Worm (Caenorhabditis elegans) whole organism, early embryonic: ENCODE measurements around the gene K02E7.12.
"Not testable (repeated sequence)": the region's sequence is repeated elsewhere in the genome, so short reads cannot be mapped to it uniquely, and the experiment has no call there.

ENCODE experiments used
- B0310.2 ChIP-seq: sonication (generic microtip); optimal IDR thresholded peaks from 2 replicates; lab custom pipeline; 2016; ENCODE audit warnings: mild to moderate bottlenecking, missing genetic modification characterization, missing compliant biosample characterization
- F13C5.2 ChIP-seq: sonication (generic microtip); optimal IDR thresholded peaks from 2 replicates; lab custom pipeline; 2017; ENCODE audit warnings: mild to moderate bottlenecking, missing genetic modification characterization, inconsistent platforms, missing compliant biosample characterization
- aly-1 ChIP-seq: sonication (generic microtip); optimal IDR thresholded peaks from 2 replicates; lab custom pipeline; 2016; ENCODE audit warnings: missing genetic modification characterization, missing compliant biosample characterization
- ama-1 ChIP-seq: fragments of 150-350 bp; optimal IDR thresholded peaks from 2 replicates; lab custom pipeline; 2014
- ceh-13 ChIP-seq: fragments of 200-800 bp; sonication (Bioruptor generic); optimal IDR thresholded peaks from 2 replicates; lab custom pipeline; 2018; ENCODE audit warnings: mild to moderate bottlenecking, missing genetic modification characterization, missing compliant biosample characterization
- ceh-36 ChIP-seq: sonication (generic microtip); optimal IDR thresholded peaks from 2 replicates; lab custom pipeline; 2016; ENCODE audit warnings: missing genetic modification characterization, inconsistent platforms, missing compliant biosample characterization
- ets-7 ChIP-seq: sonication (generic microtip); optimal IDR thresholded peaks from 2 replicates; lab custom pipeline; 2016; ENCODE audit warnings: missing genotype, missing genetic modification characterization, missing compliant biosample characterization
- flt-1 ChIP-seq: fragments of 200-800 bp; sonication (Bioruptor generic); IDR thresholded peaks from 2 replicates; pipeline ENCODE4 v1.3.6; 2022; ENCODE audit warnings: missing genetic modification characterization, missing compliant biosample characterization
- hmbx-1 ChIP-seq: sonication (generic microtip); optimal IDR thresholded peaks from 2 replicates; lab custom pipeline; 2016; ENCODE audit warnings: mild to moderate bottlenecking, missing genetic modification characterization, missing compliant biosample characterization
- hmg-4 ChIP-seq: fragments of 200-800 bp; sonication (Bioruptor generic); optimal IDR thresholded peaks from 2 replicates; lab custom pipeline; 2018; ENCODE audit warnings: mild to moderate bottlenecking, missing genetic modification characterization, missing compliant biosample characterization
- hnd-1 ChIP-seq: sonication (generic microtip); optimal IDR thresholded peaks from 2 replicates; lab custom pipeline; 2016; ENCODE audit warnings: missing genetic modification characterization, missing compliant biosample characterization
- pes-1 ChIP-seq: fragments of 200-800 bp; sonication (Bioruptor generic); IDR thresholded peaks from 2 replicates; pipeline ENCODE4 v1.3.6; 2022; ENCODE audit warnings: missing genetic modification reagents, missing genetic modification characterization, missing compliant biosample characterization
- scrt-1 ChIP-seq: fragments of 200-800 bp; sonication (Bioruptor generic); IDR thresholded peaks from 2 replicates; pipeline ENCODE4 v1.3.6; 2022; ENCODE audit warnings: missing genetic modification characterization, missing compliant biosample characterization
- sea-1 ChIP-seq: fragments of 200-800 bp; sonication (Bioruptor generic); conservative IDR thresholded peaks from 2 replicates; pipeline ENCODE4 v1.3.6; 2022; ENCODE audit warnings: missing genetic modification characterization, missing compliant biosample characterization
- tbx-11 ChIP-seq: fragments of 200-800 bp; sonication (Bioruptor generic); IDR thresholded peaks from 2 replicates; pipeline ENCODE4 v1.3.6; 2022; ENCODE audit warnings: missing genetic modification characterization, missing compliant biosample characterization
- tbx-37 ChIP-seq: fragments of 200-800 bp; sonication (Bioruptor generic); conservative IDR thresholded peaks from 2 replicates; pipeline ENCODE4 v1.3.6; 2022; ENCODE audit warnings: missing genetic modification reagents, missing genetic modification characterization, missing compliant biosample characterization
- tra-4 ChIP-seq: sonication (generic microtip); optimal IDR thresholded peaks from 2 replicates; lab custom pipeline; 2017; ENCODE audit warnings: missing genetic modification characterization, missing compliant biosample characterization

K02E7.12 gene

ce11 chrII:1070875-1071274 lies at the start of gene K02E7.12:
Gene K02E7.12 (plus strand): TSS chrII:1071175.
- TF ChIP-seq hmg-4 (no peak), tbx-37 (no peak)

ce11 chrII:1024684-1025083 lies 46.3 kb upstream of the K02E7.12 start, which contains the start of gene btb-11:
Gene btb-11 (minus strand): TSS chrII:1024784.
- not testable (repeated sequence) for TF ChIP-seq ets-7 (tag; lab: Kevin White, UChicago); tra-4 (tag; lab: Kevin White, UChicago); ama-1 (lab: Kevin White, UChicago)

ce11 chrII:1026670-1027069 lies 44.3 kb upstream of the K02E7.12 start, which contains the start of gene M01D1.12:
Gene M01D1.12 (plus strand): TSS chrII:1026970.
- TF ChIP-seq hmbx-1 (tag; lab: Kevin White, UChicago) (no peak), scrt-1 (GFP tag; lab: Robert Waterston, UW) (no peak), hmg-4 (no peak), ama-1 (lab: Kevin White, UChicago) (no peak), B0310.2 (tag; lab: Kevin White, UChicago) (no peak), flt-1 (no peak), tra-4 (tag; lab: Kevin White, UChicago) (no peak), aly-1 (tag; lab: Kevin White, UChicago) (no peak), F13C5.2 (no peak), tbx-11 (no peak)

- TF ChIP-seq tbx-37: no peak
Measured at ce11 chrII:1028602-1029001, 42.4 kb upstream of the K02E7.12 start, which contains the start of gene math-34. Gene math-34 (plus strand): TSS chrII:1028972.

ce11 chrII:1040464-1040863 lies 30.5 kb upstream of the K02E7.12 start, which contains the start of gene fbxb-39:
Gene fbxb-39 (minus strand): TSS chrII:1040564.
- TF ChIP-seq F13C5.2 (no peak), flt-1 (no peak), hmbx-1 (tag; lab: Kevin White, UChicago) (no peak), B0310.2 (tag; lab: Kevin White, UChicago) (no peak), sea-1 (no peak), tbx-37 (no peak), aly-1 (tag; lab: Kevin White, UChicago) (no peak), tra-4 (tag; lab: Kevin White, UChicago) (no peak), pes-1 (GFP tag; lab: Robert Waterston, UW) (no peak), hnd-1 (tag; lab: Kevin White, UChicago) (no peak), ceh-36 (no peak), ceh-13 (GFP tag; lab: Kevin White, UChicago) (no peak), hmg-4 (no peak)

- TF ChIP-seq tbx-11: no peak
- no peak for TF ChIP-seq hnd-1 (tag; lab: Kevin White, UChicago)
- TF ChIP-seq tbx-37: no peak
- no peak for TF ChIP-seq ama-1 (lab: Kevin White, UChicago)
- no peak for TF ChIP-seq tra-4 (tag; lab: Kevin White, UChicago)
- TF ChIP-seq B0310.2 (tag; lab: Kevin White, UChicago): no peak
- no peak for TF ChIP-seq scrt-1 (GFP tag; lab: Robert Waterston, UW)
- TF ChIP-seq ets-7 (tag; lab: Kevin White, UChicago): no peak
- TF ChIP-seq sea-1: no peak
- TF ChIP-seq ceh-36: no peak
- TF ChIP-seq hmbx-1 (tag; lab: Kevin White, UChicago): no peak
- TF ChIP-seq ceh-13 (GFP tag; lab: Kevin White, UChicago): no peak
- TF ChIP-seq flt-1: no peak
- no peak for TF ChIP-seq F13C5.2
- TF ChIP-seq pes-1 (GFP tag; lab: Robert Waterston, UW): no peak
- no peak for TF ChIP-seq aly-1 (tag; lab: Kevin White, UChicago)
- TF ChIP-seq hmg-4: no peak
Measured at ce11 chrII:1042227-1042626, 28.7 kb upstream of the K02E7.12 start, which contains the start of gene fbxb-41. Gene fbxb-41 (minus strand): TSS chrII:1042327.

ce11 chrII:1043932-1044331 lies 27.0 kb upstream of the K02E7.12 start, which contains the start of gene fbxb-45:
Gene fbxb-45 (minus strand): TSS chrII:1044032.
- TF ChIP-seq B0310.2 (tag; lab: Kevin White, UChicago); aly-1 (tag; lab: Kevin White, UChicago); F13C5.2: not testable (repeated sequence)

- no peak for TF ChIP-seq F13C5.2
- TF ChIP-seq scrt-1 (GFP tag; lab: Robert Waterston, UW): no peak
- TF ChIP-seq B0310.2 (tag; lab: Kevin White, UChicago): no peak
- TF ChIP-seq ceh-36: no peak
- no peak for TF ChIP-seq ama-1 (lab: Kevin White, UChicago)
- no peak for TF ChIP-seq tbx-37
- no peak for TF ChIP-seq sea-1
- no peak for TF ChIP-seq tbx-11
- TF ChIP-seq tra-4 (tag; lab: Kevin White, UChicago): no peak
- no peak for TF ChIP-seq ceh-13 (GFP tag; lab: Kevin White, UChicago)
Measured at ce11 chrII:1045692-1046091, 25.3 kb upstream of the K02E7.12 start, which contains the start of gene str-148. Gene str-148 (plus strand): TSS chrII:1045992.

- TF ChIP-seq B0310.2 (tag; lab: Kevin White, UChicago): no peak
- peak; percentile 19; the same call in 1 of the 2 replicates for TF ChIP-seq pes-1 (GFP tag; lab: Robert Waterston, UW)
Measured at ce11 chrII:1046937-1047336, 24.0 kb upstream of the K02E7.12 start.
